Worm (Caenorhabditis elegans) whole organism, L2 larva: ENCODE data around the gene T09F5.10.
A peak's percentile ranks its signal among the peaks of the same experiment; 100 is the strongest.

Experiments used
- C34F6.9 ChIP-seq: fragments of 150-350 bp; optimal IDR thresholded peaks from 2 replicates; lab custom pipeline; 2014; ENCODE audit warnings: missing biosample characterization, missing genetic modification characterization
- F13H6.1 ChIP-seq: sonication (generic microtip); optimal IDR thresholded peaks from 2 replicates; lab custom pipeline; 2016; ENCODE audit warnings: missing genetic modification characterization, missing compliant biosample characterization
- R02D3.7 ChIP-seq: fragments of 150-350 bp; optimal IDR thresholded peaks from 2 replicates; lab custom pipeline; 2014; ENCODE audit warnings: missing biosample characterization, missing genetic modification characterization
- Y55F3AM.14 ChIP-seq: fragments of 200-800 bp; sonication (Bioruptor generic); optimal IDR thresholded peaks from 2 replicates; lab custom pipeline; 2018; ENCODE audit warnings: mild to moderate bottlenecking, missing genetic modification characterization, missing compliant biosample characterization
- ZK546.5 ChIP-seq: sonication (generic microtip); optimal IDR thresholded peaks from 2 replicates; lab custom pipeline; 2017; ENCODE audit warnings: missing biosample characterization, missing genetic modification characterization
- alr-1 ChIP-seq: fragments of 150-350 bp; optimal IDR thresholded peaks from 2 replicates; lab custom pipeline; 2014; ENCODE audit warnings: missing biosample characterization, missing genetic modification characterization
- aly-2 ChIP-seq: fragments of 150-350 bp; optimal IDR thresholded peaks from 2 replicates; lab custom pipeline; 2014; ENCODE audit warnings: missing biosample characterization, missing genetic modification characterization
- ama-1 ChIP-seq: fragments of 150-350 bp; optimal IDR thresholded peaks from 2 replicates; lab custom pipeline; 2018; ENCODE audit warnings: inconsistent platforms
- blmp-1 ChIP-seq: sonication (generic microtip); optimal IDR thresholded peaks from 2 replicates; lab custom pipeline; 2017; ENCODE audit warnings: missing genetic modification characterization, mild to moderate bottlenecking, missing compliant biosample characterization, antibody characterized with exemption, moderate library complexity; ENCODE audit not compliant: insufficient read depth
- ceh-16 ChIP-seq: fragments of 150-350 bp; optimal IDR thresholded peaks from 2 replicates; lab custom pipeline; 2014; ENCODE audit warnings: missing biosample characterization, missing genetic modification characterization
- dmd-4 ChIP-seq: sonication (generic microtip); optimal IDR thresholded peaks from 2 replicates; lab custom pipeline; 2017; ENCODE audit warnings: missing biosample characterization, missing genetic modification characterization
- egl-27 ChIP-seq: sonication (generic microtip); optimal IDR thresholded peaks from 3 replicates; lab custom pipeline; 2017; ENCODE audit warnings: missing biosample characterization, missing genetic modification reagents, missing genetic modification characterization
- elt-1 ChIP-seq: fragments of 150-350 bp; optimal IDR thresholded peaks from 2 replicates; lab custom pipeline; 2014; ENCODE audit warnings: missing biosample characterization, missing genetic modification characterization
- elt-3 ChIP-seq: sonication (generic microtip); optimal IDR thresholded peaks from 2 replicates; lab custom pipeline; 2017; ENCODE audit warnings: missing biosample characterization, missing genetic modification characterization
- fos-1 ChIP-seq: fragments of 150-350 bp; optimal IDR thresholded peaks from 2 replicates; lab custom pipeline; 2014; ENCODE audit warnings: missing biosample characterization, missing genetic modification characterization
- gmeb-1 ChIP-seq: fragments of 150-350 bp; optimal IDR thresholded peaks from 2 replicates; lab custom pipeline; 2014; ENCODE audit warnings: missing biosample characterization, missing genetic modification characterization
- lin-11 ChIP-seq: fragments of 150-350 bp; sonication (generic microtip); optimal IDR thresholded peaks from 2 replicates; lab custom pipeline; 2014; ENCODE audit warnings: missing biosample characterization, missing genetic modification characterization, inconsistent platforms, mixed read lengths
- lin-13 ChIP-seq: fragments of 150-350 bp; optimal IDR thresholded peaks from 2 replicates; lab custom pipeline; 2014; ENCODE audit warnings: missing biosample characterization, missing genetic modification reagents, missing genetic modification characterization
- lin-39 ChIP-seq: fragments of 150-350 bp; optimal IDR thresholded peaks from 2 replicates; lab custom pipeline; 2014; ENCODE audit warnings: missing biosample characterization, missing genetic modification reagents, missing genetic modification characterization
- lsy-2 ChIP-seq, 2 experiments: fragments of 150-350 bp in 1 of 2; sonication (generic microtip) in 1 of 2; optimal IDR thresholded peaks; 2 replicates each; lab custom pipeline; 2014 to 2017; ENCODE audit warnings: missing biosample characterization in 2 of 2, missing genetic modification characterization in 2 of 2
- mab-5 ChIP-seq: fragments of 150-350 bp; optimal IDR thresholded peaks from 2 replicates; lab custom pipeline; 2014; ENCODE audit warnings: missing biosample characterization, missing genetic modification characterization
- mbf-1 ChIP-seq: sonication (generic microtip); optimal IDR thresholded peaks from 2 replicates; lab custom pipeline; 2017; ENCODE audit warnings: missing biosample characterization, missing genetic modification characterization
- mdl-1 ChIP-seq, 2 experiments: fragments of 150-350 bp in 1 of 2; sonication (generic microtip) in 1 of 2; optimal IDR thresholded peaks; 2 replicates each; lab custom pipeline; 2017; ENCODE audit warnings: missing biosample characterization in 2 of 2, missing genetic modification characterization in 2 of 2
- nhr-10 ChIP-seq: sonication (generic microtip); optimal IDR thresholded peaks from 2 replicates; lab custom pipeline; 2017; ENCODE audit warnings: missing biosample characterization, missing genetic modification characterization
- nhr-11 ChIP-seq: fragments of 150-350 bp; optimal IDR thresholded peaks from 2 replicates; lab custom pipeline; 2014; ENCODE audit warnings: missing biosample characterization, missing genetic modification characterization
- nhr-12 ChIP-seq: fragments of 150-350 bp; optimal IDR thresholded peaks from 2 replicates; lab custom pipeline; 2014; ENCODE audit warnings: missing biosample characterization, missing genetic modification characterization
- nhr-129 ChIP-seq: fragments of 150-350 bp; optimal IDR thresholded peaks from 2 replicates; lab custom pipeline; 2014; ENCODE audit warnings: missing biosample characterization, missing genetic modification characterization
- nhr-21 ChIP-seq: fragments of 150-350 bp; optimal IDR thresholded peaks from 2 replicates; lab custom pipeline; 2014; ENCODE audit warnings: missing biosample characterization, missing genetic modification characterization
- nhr-23 ChIP-seq: fragments of 150-350 bp; optimal IDR thresholded peaks from 2 replicates; lab custom pipeline; 2014; ENCODE audit warnings: missing biosample characterization, missing genetic modification reagents, missing genetic modification characterization
- nhr-237 ChIP-seq: fragments of 150-350 bp; optimal IDR thresholded peaks from 2 replicates; lab custom pipeline; 2014; ENCODE audit warnings: missing biosample characterization, missing genetic modification characterization
- nhr-6 ChIP-seq: fragments of 150-350 bp; optimal IDR thresholded peaks from 2 replicates; lab custom pipeline; 2014; ENCODE audit warnings: missing biosample characterization, missing genetic modification characterization
- nhr-77 ChIP-seq: fragments of 150-350 bp; optimal IDR thresholded peaks from 2 replicates; lab custom pipeline; 2014; ENCODE audit warnings: missing biosample characterization, missing genetic modification characterization
- peb-1 ChIP-seq: fragments of 150-350 bp; optimal IDR thresholded peaks from 2 replicates; lab custom pipeline; 2014; ENCODE audit warnings: missing biosample characterization, missing genetic modification characterization
- sem-4 ChIP-seq: fragments of 150-350 bp; optimal IDR thresholded peaks from 2 replicates; lab custom pipeline; 2014; ENCODE audit warnings: missing biosample characterization, missing genetic modification reagents, missing genetic modification characterization
- skn-1 ChIP-seq: sonication (generic microtip); optimal IDR thresholded peaks from 2 replicates; lab custom pipeline; 2017; ENCODE audit warnings: missing biosample characterization, missing genetic modification characterization
- sma-9 ChIP-seq, 2 experiments: fragments of 150-350 bp in 1 of 2; sonication (generic microtip) in 1 of 2; optimal IDR thresholded peaks; 2 replicates each; lab custom pipeline; 2014 to 2016; ENCODE audit warnings: missing genetic modification characterization in 2 of 2, mild to moderate bottlenecking in 1 of 2, missing biosample characterization in 1 of 2, missing compliant biosample characterization in 1 of 2, missing genetic modification reagents in 1 of 2, moderate library complexity in 1 of 2
- snpc-4 ChIP-seq: fragments of 150-350 bp; optimal IDR thresholded peaks from 2 replicates; lab custom pipeline; 2014; ENCODE audit warnings: missing biosample characterization, missing genetic modification characterization
- unc-39 ChIP-seq: fragments of 150-350 bp; optimal IDR thresholded peaks from 2 replicates; lab custom pipeline; 2014; ENCODE audit warnings: missing biosample characterization, missing genetic modification characterization
- unc-55 ChIP-seq: fragments of 150-350 bp; sonication (generic microtip); optimal IDR thresholded peaks from 3 replicates; lab custom pipeline; 2014; ENCODE audit warnings: missing biosample characterization, missing genetic modification reagents, missing genetic modification characterization
- unc-62 ChIP-seq: fragments of 150-350 bp; optimal IDR thresholded peaks from 2 replicates; lab custom pipeline; 2014; ENCODE audit warnings: missing biosample characterization, missing genetic modification reagents, missing genetic modification characterization
- zag-1 ChIP-seq: fragments of 150-350 bp; optimal IDR thresholded peaks from 2 replicates; lab custom pipeline; 2014; ENCODE audit warnings: missing biosample characterization, missing genetic modification characterization
- ztf-1 ChIP-seq: fragments of 200-800 bp; sonication (Bioruptor generic); conservative IDR thresholded peaks from 2 replicates; pipeline ENCODE4 v1.3.6; 2022; ENCODE audit warnings: missing genetic modification characterization, missing compliant biosample characterization
- ztf-11 ChIP-seq: sonication (generic microtip); optimal IDR thresholded peaks from 2 replicates; lab custom pipeline; 2017; ENCODE audit warnings: missing biosample characterization, missing genetic modification characterization
- ztf-4 ChIP-seq: fragments of 150-350 bp; optimal IDR thresholded peaks from 2 replicates; lab custom pipeline; 2014; ENCODE audit warnings: missing biosample characterization, missing genetic modification characterization

T09F5.10 gene

DNA sequence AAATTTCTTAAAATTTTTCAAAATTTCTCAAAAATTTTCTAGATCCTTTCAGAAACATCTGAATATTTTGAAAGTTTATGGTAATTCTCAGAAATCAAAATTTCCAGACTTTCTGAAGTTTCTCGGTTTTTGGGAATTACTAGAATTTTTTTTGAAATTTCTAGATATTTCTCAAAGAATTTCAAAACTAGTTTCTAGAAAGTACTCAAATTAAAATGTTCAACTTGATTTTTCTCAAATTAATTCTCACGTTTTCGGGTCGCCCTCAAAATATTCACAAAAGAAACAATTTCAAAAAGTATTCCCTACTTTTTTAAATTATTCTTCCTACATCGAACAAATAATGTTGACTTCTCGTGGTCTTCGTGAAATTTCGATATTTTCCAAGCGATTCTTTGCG is at the start of gene T09F5.10:
TSS of gene T09F5.10 (plus strand) at position 301 of the 400 bp plus-strand sequence.
- TF ChIP-seq nhr-21 (tag; lab: Kevin White, UChicago), result no peak
- no peak for TF ChIP-seq alr-1 (tag; lab: Kevin White, UChicago)
- TF ChIP-seq aly-2 (tag; lab: Kevin White, UChicago), result no peak
- TF ChIP-seq peb-1 (tag; lab: Kevin White, UChicago), result no peak
- no peak for TF ChIP-seq nhr-6 (tag; lab: Kevin White, UChicago)
- no peak for TF ChIP-seq nhr-129 (tag; lab: Kevin White, UChicago)
- TF ChIP-seq nhr-237 (tag; lab: Kevin White, UChicago), result no peak
- no peak for TF ChIP-seq snpc-4 (tag; lab: Kevin White, UChicago)
- no peak for TF ChIP-seq mab-5 (tag; lab: Kevin White, UChicago)
- no peak for TF ChIP-seq lsy-2 (tag; optimal IDR thresholded peaks at IDR 0.05; lab: Kevin White, UChicago)
- no peak for TF ChIP-seq nhr-12
- TF ChIP-seq elt-1 (tag; lab: Kevin White, UChicago), result no peak
- TF ChIP-seq fos-1 (tag; lab: Kevin White, UChicago), result no peak
- no peak for TF ChIP-seq unc-62 (GFP tag; lab: Kevin White, UChicago)
- TF ChIP-seq R02D3.7 (tag; lab: Kevin White, UChicago), result no peak
- no peak for TF ChIP-seq C34F6.9 (tag; lab: Kevin White, UChicago)
- no peak for TF ChIP-seq nhr-77 (tag; lab: Kevin White, UChicago)
- TF ChIP-seq dmd-4 (tag; lab: Kevin White, UChicago), result no peak

DNA sequence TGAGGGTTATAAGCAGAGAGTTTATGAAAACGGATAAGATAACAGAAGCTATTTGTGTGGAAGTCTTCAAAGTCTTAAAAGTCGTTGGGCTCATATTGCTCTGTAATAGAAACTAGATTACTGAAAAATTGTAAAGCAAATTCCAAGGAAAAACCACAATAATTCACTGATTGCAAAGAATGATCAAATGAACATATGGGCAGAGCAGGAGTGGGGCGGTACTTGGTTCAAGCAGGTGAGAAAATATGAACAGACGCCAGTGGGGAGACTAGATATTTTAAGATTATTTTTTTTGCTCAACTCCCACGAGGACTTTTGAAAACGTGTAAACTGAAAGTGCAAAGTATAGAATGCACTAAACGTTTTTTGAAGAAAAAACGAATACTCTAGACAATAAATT is 47.4 kb upstream of the T09F5.10 start, which contains the start of gene str-171:
TSS of gene str-171 (minus strand) at position 101 of the 400 bp plus-strand sequence.
- TF ChIP-seq ztf-1 (GFP tag; lab: Robert Waterston, UW), result no peak
- no peak for TF ChIP-seq ZK546.5 (tag; lab: Kevin White, UChicago)
- no peak for TF ChIP-seq sem-4 (tag; lab: Kevin White, UChicago)
- no peak for TF ChIP-seq snpc-4 (tag; lab: Kevin White, UChicago)
- no peak for TF ChIP-seq nhr-77 (tag; lab: Kevin White, UChicago)
- no peak for TF ChIP-seq unc-39 (tag; lab: Kevin White, UChicago)
- no peak for TF ChIP-seq elt-1 (tag; lab: Kevin White, UChicago)
- TF ChIP-seq R02D3.7 (tag; lab: Kevin White, UChicago), result no peak
- TF ChIP-seq C34F6.9 (tag; lab: Kevin White, UChicago), result no peak
- TF ChIP-seq skn-1 (tag; lab: Kevin White, UChicago), result no peak
- TF ChIP-seq mbf-1 (tag; lab: Kevin White, UChicago), result no peak
- TF ChIP-seq gmeb-1 (tag; lab: Kevin White, UChicago), result no peak
- no peak for TF ChIP-seq nhr-23
- TF ChIP-seq zag-1 (tag; lab: Kevin White, UChicago), result no peak
- no peak for TF ChIP-seq nhr-6 (tag; lab: Kevin White, UChicago)

DNA sequence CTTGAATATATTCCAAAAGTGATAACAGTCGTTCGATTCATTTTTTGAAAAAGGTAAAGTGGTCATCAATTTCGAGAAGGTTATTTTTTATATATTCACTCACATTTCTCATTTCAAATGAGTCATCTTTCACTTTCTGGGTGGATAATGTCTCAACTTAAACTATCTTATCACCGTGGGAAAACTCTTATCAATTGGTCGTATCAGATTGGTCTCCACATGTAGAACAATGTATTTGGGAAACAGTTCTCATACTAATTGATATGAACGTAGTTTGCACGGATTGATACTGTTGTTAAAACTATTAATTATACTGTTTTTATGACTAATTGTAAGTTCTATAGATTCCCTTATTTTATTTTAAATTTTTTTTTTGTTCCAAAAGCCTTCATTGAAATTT is 46.0 kb upstream of the T09F5.10 start:
- TF ChIP-seq fos-1 (tag; lab: Kevin White, UChicago) (peak; percentile 85), elt-3 (no peak)

DNA sequence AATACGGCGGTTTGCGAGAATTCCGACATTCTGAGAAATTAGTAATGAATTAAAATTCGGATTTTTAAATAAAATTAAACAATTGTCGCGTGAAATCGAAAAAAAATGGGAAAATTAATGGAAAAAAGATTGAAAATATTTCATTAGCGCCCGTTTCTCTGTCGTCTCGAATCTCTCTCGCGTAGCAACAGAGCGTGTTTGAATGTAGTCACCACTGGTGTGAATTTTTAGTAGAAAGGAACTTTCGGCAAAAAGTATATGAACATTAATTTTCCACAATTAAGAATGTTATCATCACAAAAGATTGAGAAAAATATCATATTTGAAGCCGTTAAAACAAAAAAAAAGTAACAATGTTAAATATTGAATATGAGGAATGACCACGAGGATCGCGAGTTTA is 43.1 kb upstream of the T09F5.10 start, which contains the start of gene aipl-1:
TSS of gene aipl-1 (minus strand) at position 30 of the 400 bp plus-strand sequence.
- TF ChIP-seq unc-39 (tag; lab: Kevin White, UChicago) (no peak), zag-1 (tag; lab: Kevin White, UChicago) (peak; percentile 59), nhr-10 (tag; lab: Kevin White, UChicago) (no peak), ama-1 (lab: Kevin White, UChicago) (no peak), R02D3.7 (tag; lab: Kevin White, UChicago) (no peak), snpc-4 (tag; lab: Kevin White, UChicago) (peak; percentile 68), ztf-4 (tag; lab: Kevin White, UChicago) (peak; percentile 16), lin-11 (tag; lab: Kevin White, UChicago) (no peak), mab-5 (tag; lab: Kevin White, UChicago) (no peak), sma-9 (GFP tag; optimal IDR thresholded peaks at IDR 0.05; lab: Kevin White, UChicago) (peak; percentile 79), sma-9 (tag; optimal IDR thresholded peaks at IDR 0.05; lab: Kevin White, UChicago) (no peak), egl-27 (tag; lab: Kevin White, UChicago) (peak; percentile 21), ztf-11 (tag; lab: Kevin White, UChicago) (no peak), sem-4 (tag; lab: Kevin White, UChicago) (peak; percentile 3), nhr-129 (tag; lab: Kevin White, UChicago) (peak; percentile 86), nhr-23 (no peak), mdl-1 (tag; optimal IDR thresholded peaks at IDR 0.05; lab: Kevin White, UChicago) (no peak), unc-62 (GFP tag; lab: Kevin White, UChicago) (no peak), gmeb-1 (tag; lab: Kevin White, UChicago) (peak; percentile 87), alr-1 (tag; lab: Kevin White, UChicago) (no peak), lin-39 (tag; lab: Kevin White, UChicago) (no peak), nhr-11 (tag; lab: Kevin White, UChicago) (no peak), nhr-21 (tag; lab: Kevin White, UChicago) (peak; percentile 60), nhr-77 (tag; lab: Kevin White, UChicago) (no peak), unc-55 (GFP tag; lab: Kevin White, UChicago) (peak; percentile 97), lsy-2 (tag; optimal IDR thresholded peaks at IDR 0.05; lab: Kevin White, UChicago) (peak in 1 of 2 experiments; percentile 87), Y55F3AM.14 (GFP tag; lab: Kevin White, UChicago) (no peak), nhr-12 (no peak), blmp-1 (tag; lab: Kevin White, UChicago) (peak; percentile 72), fos-1 (tag; lab: Kevin White, UChicago) (peak; percentile 72), peb-1 (tag; lab: Kevin White, UChicago) (no peak), skn-1 (tag; lab: Kevin White, UChicago) (no peak), lin-13 (GFP tag; lab: Kevin White, UChicago) (peak; percentile 83), F13H6.1 (peak; percentile 56), ceh-16 (tag; lab: Kevin White, UChicago) (no peak)
